ENCODE assay signal across 4 fruit fly cellular contexts in the genomic region with DNA sequence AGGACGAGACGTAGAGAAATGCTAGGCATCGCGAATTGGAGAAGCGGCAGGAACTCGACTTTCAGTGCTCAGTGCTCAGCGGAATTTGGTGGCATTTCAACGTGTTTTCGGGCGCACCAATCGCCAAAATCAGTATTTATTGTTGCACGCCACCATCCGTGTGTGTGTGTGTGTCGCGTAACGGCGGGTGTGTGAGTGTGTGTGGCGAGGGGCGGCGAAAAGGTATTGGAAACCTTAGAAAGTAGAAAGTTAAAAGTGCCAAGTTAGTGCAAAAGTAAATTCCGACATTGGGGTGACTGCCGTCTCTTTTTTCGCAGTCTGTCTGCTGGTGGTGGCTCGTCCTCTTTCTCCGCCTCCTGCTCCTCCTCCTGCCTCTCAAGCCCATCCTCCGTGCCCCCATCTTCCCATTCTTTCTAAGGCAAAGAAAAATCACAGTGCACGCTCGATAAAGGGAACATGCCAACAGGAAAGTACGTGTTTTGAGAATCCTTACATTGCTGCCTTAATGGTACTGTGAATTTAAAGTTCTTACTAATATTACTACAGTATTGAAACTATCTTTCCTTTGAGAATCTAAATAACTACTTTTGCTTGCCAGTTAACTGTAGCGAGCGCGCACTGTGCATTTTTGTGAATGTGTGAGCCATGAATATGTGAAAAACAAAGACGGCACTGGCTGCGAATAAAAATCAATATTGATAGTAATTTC.
TF ChIP-seq lines count a peak whose summit lies in the region.

No protein-coding gene starts in this region.

TF ChIP-seq in whole organism, adult, 20 proteins besides CTCF, POLR2A, EP300 and RAD21 (continued from another document):
- TF ChIP-seq CG33017 (tag; optimal IDR thresholded peaks at IDR 0.05; lab: Kevin White, UChicago) = peak; percentile 3
- TF ChIP-seq Clk (GFP tag; optimal IDR thresholded peaks at IDR 0.05; lab: Kevin White, UChicago) = no peak
- no peak for TF ChIP-seq CG14711 (tag; optimal IDR thresholded peaks at IDR 0.05; lab: Kevin White, UChicago)

TF ChIP-seq in whole organism, embryonic, 481 proteins besides CTCF, POLR2A, EP300 and RAD21 (continued from another document and continues in another):
- TF ChIP-seq CG10209 (GFP tag; optimal IDR thresholded peaks at IDR 0.05; lab: Kevin White, UChicago) = peak; percentile 42
- no peak for TF ChIP-seq Neu2 (GFP tag; optimal IDR thresholded peaks at IDR 0.05; lab: Kevin White, UChicago; ENCODE audit: borderline replicate concordance)
- peak; percentile 46 for TF ChIP-seq phol (tag; optimal IDR thresholded peaks at IDR 0.05; lab: Kevin White, UChicago)
- no peak for TF ChIP-seq ase (GFP tag; IDR thresholded peaks at IDR 0.05; lab: Robert Waterston, UW)
- TF ChIP-seq CG34422 (GFP tag; IDR thresholded peaks at IDR 0.05; lab: Robert Waterston, UW) = no peak
- TF ChIP-seq CG13287 (GFP tag; IDR thresholded peaks at IDR 0.05; lab: Robert Waterston, UW; ENCODE audit: partially characterized antibody) = no peak
- peak; percentile 18 for TF ChIP-seq Chrac-16 (GFP tag; optimal IDR thresholded peaks at IDR 0.05; lab: Kevin White, UChicago)
- TF ChIP-seq CG15601 (tag; optimal IDR thresholded peaks at IDR 0.05; lab: Kevin White, UChicago) = peak; percentile 31
- TF ChIP-seq trh (GFP tag; optimal IDR thresholded peaks at IDR 0.05; lab: Kevin White, UChicago) = no peak
- TF ChIP-seq crp (GFP tag; optimal IDR thresholded peaks at IDR 0.05; lab: Kevin White, UChicago) = no peak
- TF ChIP-seq CG14860 (GFP tag; IDR thresholded peaks at IDR 0.05; lab: Robert Waterston, UW; ENCODE audit: partially characterized antibody) = no peak
- TF ChIP-seq dmrt11E (tag; optimal IDR thresholded peaks at IDR 0.05; lab: Kevin White, UChicago) = no peak
- TF ChIP-seq sob (GFP tag; IDR thresholded peaks at IDR 0.05; lab: Robert Waterston, UW) = peak; percentile 42; the same call in 1 of the 2 replicates
- TF ChIP-seq CG9609 (GFP tag; optimal IDR thresholded peaks at IDR 0.05; lab: Kevin White, UChicago) = peak; percentile 38
- no peak for TF ChIP-seq Side (GFP tag; optimal IDR thresholded peaks at IDR 0.05; lab: Kevin White, UChicago)
- TF ChIP-seq zen (tag; optimal IDR thresholded peaks at IDR 0.05; lab: Kevin White, UChicago) = no peak
- TF ChIP-seq chn (GFP tag; optimal IDR thresholded peaks at IDR 0.05; lab: Kevin White, UChicago) = peak; percentile 25
- TF ChIP-seq BEAF-32 (GFP tag; optimal IDR thresholded peaks at IDR 0.05; lab: Kevin White, UChicago) = no peak
- no peak for TF ChIP-seq sim (GFP tag; IDR thresholded peaks at IDR 0.05; lab: Robert Waterston, UW)
- TF ChIP-seq CG4360 (GFP tag; IDR thresholded peaks at IDR 0.05; lab: Robert Waterston, UW) = no peak
- TF ChIP-seq grn (GFP tag; optimal IDR thresholded peaks at IDR 0.05; lab: Kevin White, UChicago) = no peak
- TF ChIP-seq Antp (GFP tag; optimal IDR thresholded peaks at IDR 0.05; lab: Kevin White, UChicago) = peak; percentile 45
- no peak for TF ChIP-seq ftz-f1 (GFP tag; optimal IDR thresholded peaks at IDR 0.05; lab: Kevin White, UChicago)
- TF ChIP-seq pros (GFP tag; optimal IDR thresholded peaks at IDR 0.05; lab: Kevin White, UChicago) = no peak
- TF ChIP-seq sug (tag; optimal IDR thresholded peaks at IDR 0.05; lab: Kevin White, UChicago) = peak; percentile 51
- peak; percentile 14 for TF ChIP-seq CG6254 (GFP tag; optimal IDR thresholded peaks at IDR 0.05; lab: Kevin White, UChicago)
- TF ChIP-seq CG8924 (tag; optimal IDR thresholded peaks at IDR 0.05; lab: Kevin White, UChicago) = peak; percentile 53
- no peak for TF ChIP-seq Lhr (GFP tag; optimal IDR thresholded peaks at IDR 0.05; lab: Kevin White, UChicago)
- no peak for TF ChIP-seq nau (GFP tag; optimal IDR thresholded peaks at IDR 0.05; lab: Kevin White, UChicago)
- peak; percentile 44 for TF ChIP-seq Mes4 (GFP tag; optimal IDR thresholded peaks at IDR 0.05; lab: Kevin White, UChicago)
- TF ChIP-seq CG7357 (GFP tag; IDR thresholded peaks at IDR 0.05; lab: Robert Waterston, UW) = no peak
- TF ChIP-seq shn (GFP tag; optimal IDR thresholded peaks at IDR 0.05; lab: Kevin White, UChicago) = no peak
- no peak for TF ChIP-seq ac (GFP tag; optimal IDR thresholded peaks at IDR 0.05; lab: Kevin White, UChicago)
- no peak for TF ChIP-seq CG14710 (tag; optimal IDR thresholded peaks at IDR 0.05; lab: Kevin White, UChicago)
- TF ChIP-seq CG8944 (GFP tag; optimal IDR thresholded peaks at IDR 0.05; lab: Kevin White, UChicago) = peak; percentile 34
- TF ChIP-seq CG2678 (tag; optimal IDR thresholded peaks at IDR 0.05; lab: Kevin White, UChicago) = peak; percentile 76
- no peak for TF ChIP-seq CG4617 (GFP tag; optimal IDR thresholded peaks at IDR 0.05; lab: Kevin White, UChicago; ENCODE audit: borderline replicate concordance)
- peak; percentile 63 for TF ChIP-seq Sox102F (GFP tag; optimal IDR thresholded peaks at IDR 0.05; lab: Kevin White, UChicago)
- TF ChIP-seq Taf1 (GFP tag; IDR thresholded peaks at IDR 0.05; lab: Robert Waterston, UW) = no peak
- TF ChIP-seq CG8089 (GFP tag; optimal IDR thresholded peaks at IDR 0.05; lab: Kevin White, UChicago) = no peak

TF ChIP-seq in whole organism, prepupa, 60 proteins besides CTCF, POLR2A, EP300 and RAD21 (continued from another document):
- no peak for TF ChIP-seq CG11762 (GFP tag; optimal IDR thresholded peaks at IDR 0.05; lab: Kevin White, UChicago; ENCODE audit: insufficient read depth)
- TF ChIP-seq Hr38 (GFP tag; optimal IDR thresholded peaks at IDR 0.05; lab: Kevin White, UChicago) = no peak
- TF ChIP-seq pdm3 (GFP tag; optimal IDR thresholded peaks at IDR 0.05; lab: Kevin White, UChicago) = peak; percentile 51
- 0 out of 3 replicates have a peak, but pooled peaks have one; percentile 47 for TF ChIP-seq eg (GFP tag; IDR thresholded peaks at IDR 0.05; lab: Robert Waterston, UW)
- peak; percentile 54 for TF ChIP-seq Sox14 (GFP tag; optimal IDR thresholded peaks at IDR 0.05; lab: Kevin White, UChicago)
- peak; percentile 43 for TF ChIP-seq Eip75B (GFP tag; optimal IDR thresholded peaks at IDR 0.05; lab: Kevin White, UChicago)
- no peak for TF ChIP-seq Eip93F (GFP tag; optimal IDR thresholded peaks at IDR 0.05; lab: Kevin White, UChicago)
- no peak for TF ChIP-seq fd85E (GFP tag; optimal IDR thresholded peaks at IDR 0.05; lab: Kevin White, UChicago)
- TF ChIP-seq Hr4 (GFP tag; optimal IDR thresholded peaks at IDR 0.05; lab: Kevin White, UChicago) = peak; percentile 57
- peak; percentile 46 for TF ChIP-seq CG6808 (GFP tag; optimal IDR thresholded peaks at IDR 0.05; lab: Kevin White, UChicago)
- peak; percentile 36 for TF ChIP-seq CG3919 (GFP tag; optimal IDR thresholded peaks at IDR 0.05; lab: Kevin White, UChicago)
- TF ChIP-seq Hr39 (GFP tag; optimal IDR thresholded peaks at IDR 0.05; lab: Kevin White, UChicago) = peak; percentile 50
- peak; percentile 53 for TF ChIP-seq CG31627 (GFP tag; optimal IDR thresholded peaks at IDR 0.05; lab: Kevin White, UChicago)
- peak; percentile 34 for TF ChIP-seq CG10669 (GFP tag; optimal IDR thresholded peaks at IDR 0.05; lab: Kevin White, UChicago)
- no peak for TF ChIP-seq Blimp-1 (GFP tag; optimal IDR thresholded peaks at IDR 0.05; lab: Kevin White, UChicago)
- peak; percentile 18 for TF ChIP-seq achi (GFP tag; optimal IDR thresholded peaks at IDR 0.05; lab: Kevin White, UChicago)
- TF ChIP-seq CG3032 (tag; optimal IDR thresholded peaks at IDR 0.05; lab: Kevin White, UChicago) = peak; percentile 40
- peak; percentile 61 for TF ChIP-seq esn (GFP tag; optimal IDR thresholded peaks at IDR 0.05; lab: Kevin White, UChicago)
- TF ChIP-seq salr (GFP tag; optimal IDR thresholded peaks at IDR 0.05; lab: Kevin White, UChicago) = no peak
- no peak for TF ChIP-seq fkh (GFP tag; optimal IDR thresholded peaks at IDR 0.05; lab: Kevin White, UChicago)
- TF ChIP-seq Ets21C (GFP tag; optimal IDR thresholded peaks at IDR 0.05; lab: Kevin White, UChicago) = peak; percentile 9
- peak; percentile 2 for TF ChIP-seq CG8632 (GFP tag; optimal IDR thresholded peaks at IDR 0.05; lab: Kevin White, UChicago)
- TF ChIP-seq OdsH (GFP tag; optimal IDR thresholded peaks at IDR 0.05; lab: Kevin White, UChicago) = peak; percentile 30
- TF ChIP-seq CG8119 (GFP tag; IDR thresholded peaks at IDR 0.05; lab: Robert Waterston, UW) = 0 out of 3 replicates have a peak, but pooled peaks have one; percentile 35
- TF ChIP-seq CG10631 (GFP tag; optimal IDR thresholded peaks at IDR 0.05; lab: Kevin White, UChicago) = peak; percentile 39
- TF ChIP-seq net (GFP tag; optimal IDR thresholded peaks at IDR 0.05; lab: Kevin White, UChicago) = no peak
- peak; percentile 8 for TF ChIP-seq acj6 (GFP tag; optimal IDR thresholded peaks at IDR 0.05; lab: Kevin White, UChicago)
- TF ChIP-seq spab (GFP tag; optimal IDR thresholded peaks at IDR 0.05; lab: Kevin White, UChicago) = peak; percentile 16
- peak; percentile 52 for TF ChIP-seq Smox (GFP tag; optimal IDR thresholded peaks at IDR 0.05; lab: Kevin White, UChicago)
- TF ChIP-seq lz (GFP tag; optimal IDR thresholded peaks at IDR 0.05; lab: Kevin White, UChicago) = peak; percentile 58
- peak; percentile 52 for TF ChIP-seq topi (GFP tag; optimal IDR thresholded peaks at IDR 0.05; lab: Kevin White, UChicago)
- no peak; the same call in 2 of the 3 replicates for TF ChIP-seq CG6163 (GFP tag; IDR thresholded peaks at IDR 0.05; lab: Robert Waterston, UW)
- no peak for TF ChIP-seq CG11902 (GFP tag; optimal IDR thresholded peaks at IDR 0.05; lab: Kevin White, UChicago)
- peak; percentile 52 for TF ChIP-seq Ets96B (tag; optimal IDR thresholded peaks at IDR 0.05; lab: Kevin White, UChicago)
- TF ChIP-seq CG7368 (GFP tag; optimal IDR thresholded peaks at IDR 0.05; lab: Kevin White, UChicago) = no peak
- TF ChIP-seq ss (GFP tag; optimal IDR thresholded peaks at IDR 0.05; lab: Kevin White, UChicago) = peak; percentile 18 to 29
- peak; percentile 19 for TF ChIP-seq CG4318 (GFP tag; optimal IDR thresholded peaks at IDR 0.05; lab: Kevin White, UChicago)
- peak; percentile 52 for TF ChIP-seq Met (GFP tag; optimal IDR thresholded peaks at IDR 0.05; lab: Kevin White, UChicago)
- TF ChIP-seq CG11294 (GFP tag; IDR thresholded peaks at IDR 0.05; lab: Robert Waterston, UW) = no peak
- peak; percentile 12 for TF ChIP-seq vri (GFP tag; optimal IDR thresholded peaks at IDR 0.05; lab: Kevin White, UChicago)
- TF ChIP-seq CG16779 (tag; optimal IDR thresholded peaks at IDR 0.05; lab: Kevin White, UChicago) = no peak
- TF ChIP-seq dsx (GFP tag; optimal IDR thresholded peaks at IDR 0.05; lab: Kevin White, UChicago; ENCODE audit: poor library complexity, severe bottlenecking) = peak; percentile 42

TF ChIP-seq in whole organism, pupa, 21 proteins besides CTCF, POLR2A, EP300 and RAD21 (continued from another document):
- 0 out of 2 replicates have a peak, but pooled peaks have one; percentile 24 for TF ChIP-seq Ets98B (GFP tag; IDR thresholded peaks at IDR 0.05; lab: Robert Waterston, UW)
- peak; percentile 37 for TF ChIP-seq CG17806 (tag; optimal IDR thresholded peaks at IDR 0.05; lab: Kevin White, UChicago)
